Fruit fly (Drosophila melanogaster) Kc167 (cell line): ENCODE results near the gene CG18675.

Source experiments
- Myc ChIP-seq: fragments of >200 bp; optimal IDR thresholded peaks from 2 replicates; lab custom pipeline; 2017; ENCODE audit warnings: missing external identifiers
- ttk ChIP-seq: sonication (Bioruptor generic); optimal IDR thresholded peaks from 2 replicates; lab custom pipeline; 2017; ENCODE audit warnings: missing external identifiers

- no peak for TF ChIP-seq Myc
- TF ChIP-seq ttk (lab: Kevin White, UChicago), result no peak
These were observed 47.0 kb downstream of the CG18675 start for dm6 chr3L:4220679-4221078.
